Fruit fly (Drosophila melanogaster) whole organism, prepupa: ENCODE results near the gene CG33796.

Experiments
- Blimp-1 ChIP-seq: fragments of 200-800 bp; sonication (Bioruptor generic); optimal IDR thresholded peaks from 3 replicates; lab custom pipeline; 2017; ENCODE audit warnings: missing biosample characterization, missing genetic modification characterization, mild to moderate bottlenecking, moderate library complexity, missing genetic modification reagents
- CG10631 ChIP-seq: fragments of 200-800 bp; sonication (Bioruptor generic); optimal IDR thresholded peaks from 2 replicates; lab custom pipeline; 2016; ENCODE audit warnings: missing biosample characterization, missing genetic modification characterization
- CG10669 ChIP-seq: fragments of 200-800 bp; sonication (Bioruptor generic); optimal IDR thresholded peaks from 3 replicates; lab custom pipeline; 2018; ENCODE audit warnings: missing biosample characterization, mild to moderate bottlenecking, missing genetic modification characterization, moderate library complexity
- CG15336 ChIP-seq: fragments of 200-800 bp; sonication (Bioruptor generic); IDR thresholded peaks from 2 replicates; pipeline ENCODE4 v1.3.6; 2022; ENCODE audit warnings: missing biosample characterization, missing genetic modification characterization
- CG1621 ChIP-seq: fragments of 200-800 bp; sonication (Bioruptor generic); optimal IDR thresholded peaks from 3 replicates; lab custom pipeline; 2018; ENCODE audit warnings: missing biosample characterization, mild to moderate bottlenecking, missing genetic modification characterization
- CG16779 ChIP-seq: fragments of 200-800 bp; sonication (Bioruptor generic); optimal IDR thresholded peaks from 3 replicates; lab custom pipeline; 2017; ENCODE audit warnings: missing biosample characterization, mild to moderate bottlenecking, missing genetic modification characterization
- CG3032 ChIP-seq: fragments of 200-800 bp; optimal IDR thresholded peaks from 2 replicates; lab custom pipeline; 2019; ENCODE audit warnings: missing biosample characterization, mild to moderate bottlenecking, missing genetic modification characterization, moderate library complexity
- CG34406 ChIP-seq: fragments of 200-800 bp; sonication (Bioruptor generic); optimal IDR thresholded peaks from 3 replicates; lab custom pipeline; 2016; ENCODE audit warnings: missing biosample characterization, missing genetic modification characterization
- CG3919 ChIP-seq: fragments of 200-800 bp; sonication (Bioruptor generic); optimal IDR thresholded peaks from 3 replicates; lab custom pipeline; 2016; ENCODE audit warnings: missing biosample characterization, missing genetic modification characterization
- CG6163 ChIP-seq: fragments of 200-800 bp; sonication (Bioruptor generic); IDR thresholded peaks from 3 replicates; pipeline ENCODE4 v1.3.6; 2022; ENCODE audit warnings: missing biosample characterization, missing genetic modification characterization
- CG6276 ChIP-seq: fragments of 200-800 bp; sonication (Bioruptor generic); optimal IDR thresholded peaks from 2 replicates; lab custom pipeline; 2017; ENCODE audit warnings: missing biosample characterization, mild to moderate bottlenecking, missing genetic modification characterization
- CG6808 ChIP-seq: fragments of 200-800 bp; sonication (Bioruptor generic); optimal IDR thresholded peaks from 3 replicates; lab custom pipeline; 2017; ENCODE audit warnings: missing biosample characterization, missing genetic modification characterization, mild to moderate bottlenecking, moderate library complexity, missing genetic modification reagents
- CG6854 ChIP-seq: fragments of 200-800 bp; sonication (Bioruptor generic); optimal IDR thresholded peaks from 2 replicates; lab custom pipeline; 2017; ENCODE audit warnings: missing biosample characterization, mild to moderate bottlenecking, missing genetic modification characterization
- CG7368 ChIP-seq: fragments of 200-800 bp; sonication (Bioruptor generic); optimal IDR thresholded peaks from 3 replicates; lab custom pipeline; 2016; ENCODE audit warnings: missing biosample characterization, missing genetic modification characterization
- CG8119 ChIP-seq: fragments of 200-800 bp; sonication (Bioruptor generic); IDR thresholded peaks from 3 replicates; pipeline ENCODE4 v1.3.6; 2022; ENCODE audit warnings: missing biosample characterization, missing genetic modification characterization
- CG8319 ChIP-seq: fragments of 200-800 bp; sonication (Bioruptor generic); optimal IDR thresholded peaks from 3 replicates; lab custom pipeline; 2016; ENCODE audit warnings: missing biosample characterization, missing genetic modification characterization
- CG8632 ChIP-seq: fragments of 200-800 bp; sonication (Bioruptor generic); optimal IDR thresholded peaks from 3 replicates; lab custom pipeline; 2016; ENCODE audit warnings: missing biosample characterization, missing genetic modification characterization
- CG9139 ChIP-seq: fragments of 200-800 bp; sonication (Bioruptor generic); optimal IDR thresholded peaks from 3 replicates; lab custom pipeline; 2017; ENCODE audit warnings: missing biosample characterization, mild to moderate bottlenecking, missing genetic modification characterization
- Eip75B ChIP-seq: fragments of 200-800 bp; sonication (Bioruptor generic); optimal IDR thresholded peaks from 3 replicates; lab custom pipeline; 2016; ENCODE audit warnings: missing biosample characterization, missing genetic modification characterization
- Eip78C ChIP-seq: fragments of 200-800 bp; sonication (Bioruptor generic); peaks from one replicate; lab custom pipeline; 2016; ENCODE audit warnings: missing biosample characterization, missing genetic modification characterization
- Eip93F ChIP-seq: fragments of 200-800 bp; sonication (Bioruptor generic); optimal IDR thresholded peaks from 2 replicates; lab custom pipeline; 2016; ENCODE audit warnings: missing biosample characterization, mild to moderate bottlenecking, missing genetic modification characterization
- Ets96B ChIP-seq: fragments of 200-800 bp; optimal IDR thresholded peaks from 2 replicates; lab custom pipeline; 2019; ENCODE audit warnings: missing biosample characterization, mild to moderate bottlenecking, missing genetic modification characterization, moderate library complexity
- Hr38 ChIP-seq: sonication (Bioruptor generic); optimal IDR thresholded peaks from 2 replicates; lab custom pipeline; 2016; ENCODE audit warnings: missing biosample characterization, missing genetic modification characterization
- Hr39 ChIP-seq: fragments of 200-800 bp; sonication (Bioruptor generic); optimal IDR thresholded peaks from 2 replicates; lab custom pipeline; 2016; ENCODE audit warnings: missing biosample characterization, missing genetic modification characterization
- Hr4 ChIP-seq: fragments of 200-800 bp; sonication (Bioruptor generic); optimal IDR thresholded peaks from 3 replicates; lab custom pipeline; 2016; ENCODE audit warnings: missing biosample characterization, missing genetic modification characterization
- Met ChIP-seq: fragments of 200-800 bp; sonication (Bioruptor generic); optimal IDR thresholded peaks from 3 replicates; lab custom pipeline; 2016; ENCODE audit warnings: missing biosample characterization, missing genetic modification characterization
- OdsH ChIP-seq: fragments of 200-800 bp; sonication (Bioruptor generic); optimal IDR thresholded peaks from 3 replicates; lab custom pipeline; 2016; ENCODE audit warnings: missing biosample characterization, missing genetic modification characterization
- Smox ChIP-seq: fragments of 200-800 bp; sonication (Bioruptor generic); optimal IDR thresholded peaks from 3 replicates; lab custom pipeline; 2016; ENCODE audit warnings: missing biosample characterization, missing genetic modification characterization
- Sox102F ChIP-seq: fragments of 200-800 bp; sonication (Bioruptor generic); optimal IDR thresholded peaks from 2 replicates; lab custom pipeline; 2016; ENCODE audit warnings: missing biosample characterization, mild to moderate bottlenecking, missing genetic modification characterization
- Sox15 ChIP-seq: fragments of 200-800 bp; sonication (Bioruptor generic); optimal IDR thresholded peaks from 3 replicates; lab custom pipeline; 2016; ENCODE audit warnings: missing biosample characterization, missing genetic modification characterization
- achi ChIP-seq: fragments of 200-800 bp; sonication (Bioruptor generic); optimal IDR thresholded peaks from 3 replicates; lab custom pipeline; 2016; ENCODE audit warnings: missing biosample characterization, missing genetic modification characterization
- cyc ChIP-seq: fragments of 200-800 bp; sonication (Bioruptor generic); optimal IDR thresholded peaks from 3 replicates; lab custom pipeline; 2016; ENCODE audit warnings: missing biosample characterization, missing genetic modification characterization
- dsx ChIP-seq: fragments of 200-800 bp; optimal IDR thresholded peaks from 3 replicates; lab custom pipeline; 2019; ENCODE audit warnings: missing biosample characterization, mild to moderate bottlenecking, missing genetic modification characterization, moderate library complexity; ENCODE audit not compliant: poor library complexity, severe bottlenecking
- eg ChIP-seq: fragments of 200-800 bp; sonication (Bioruptor generic); IDR thresholded peaks from 3 replicates; pipeline ENCODE4 v1.3.6; 2022; ENCODE audit warnings: missing biosample characterization, missing genetic modification characterization
- esn ChIP-seq: fragments of 200-800 bp; sonication (Bioruptor generic); optimal IDR thresholded peaks from 2 replicates; lab custom pipeline; 2016; ENCODE audit warnings: missing biosample characterization, mild to moderate bottlenecking, missing genetic modification characterization, moderate library complexity
- fd59A ChIP-seq: fragments of 200-800 bp; sonication (Bioruptor generic); optimal IDR thresholded peaks from 2 replicates; lab custom pipeline; 2017; ENCODE audit warnings: missing biosample characterization, mild to moderate bottlenecking, missing genetic modification characterization, missing genetic modification reagents
- fkh ChIP-seq: fragments of 200-800 bp; sonication (Bioruptor generic); optimal IDR thresholded peaks from 3 replicates; lab custom pipeline; 2017; ENCODE audit warnings: missing biosample characterization, mild to moderate bottlenecking, missing genetic modification characterization, moderate library complexity
- lz ChIP-seq: fragments of 200-800 bp; sonication (Bioruptor generic); optimal IDR thresholded peaks from 3 replicates; lab custom pipeline; 2016; ENCODE audit warnings: missing biosample characterization, missing genetic modification characterization
- net ChIP-seq: fragments of 200-800 bp; sonication (Bioruptor generic); optimal IDR thresholded peaks from 3 replicates; lab custom pipeline; 2016; ENCODE audit warnings: missing biosample characterization, missing genetic modification characterization
- salr ChIP-seq, 2 experiments: fragments of 200-800 bp; sonication (Bioruptor generic); optimal IDR thresholded peaks; 3 replicates each; lab custom pipeline; 2016 to 2018; ENCODE audit warnings: missing biosample characterization in 2 of 2, missing genetic modification characterization in 2 of 2, mild to moderate bottlenecking in 1 of 2
- spab ChIP-seq: fragments of 200-800 bp; sonication (Bioruptor generic); optimal IDR thresholded peaks from 2 replicates; lab custom pipeline; 2017; ENCODE audit warnings: missing biosample characterization, mild to moderate bottlenecking, missing genetic modification characterization, missing genetic modification reagents
- ss ChIP-seq, 2 experiments: fragments of 200-800 bp; sonication (Bioruptor generic); optimal IDR thresholded peaks; 2 replicates in 1 of 2; 3 replicates in 1 of 2; lab custom pipeline; 2017 to 2018; ENCODE audit warnings: mild to moderate bottlenecking in 2 of 2, missing biosample characterization in 2 of 2, missing genetic modification characterization in 2 of 2, moderate library complexity in 1 of 2
- svp ChIP-seq: fragments of 200-800 bp; sonication (Bioruptor generic); peaks from one replicate; lab custom pipeline; 2016; ENCODE audit warnings: missing biosample characterization, missing genetic modification characterization
- topi ChIP-seq: fragments of 200-800 bp; sonication (Bioruptor generic); optimal IDR thresholded peaks from 3 replicates; lab custom pipeline; 2016; ENCODE audit warnings: missing biosample characterization, missing genetic modification characterization

The CG33796 gene

DNA sequence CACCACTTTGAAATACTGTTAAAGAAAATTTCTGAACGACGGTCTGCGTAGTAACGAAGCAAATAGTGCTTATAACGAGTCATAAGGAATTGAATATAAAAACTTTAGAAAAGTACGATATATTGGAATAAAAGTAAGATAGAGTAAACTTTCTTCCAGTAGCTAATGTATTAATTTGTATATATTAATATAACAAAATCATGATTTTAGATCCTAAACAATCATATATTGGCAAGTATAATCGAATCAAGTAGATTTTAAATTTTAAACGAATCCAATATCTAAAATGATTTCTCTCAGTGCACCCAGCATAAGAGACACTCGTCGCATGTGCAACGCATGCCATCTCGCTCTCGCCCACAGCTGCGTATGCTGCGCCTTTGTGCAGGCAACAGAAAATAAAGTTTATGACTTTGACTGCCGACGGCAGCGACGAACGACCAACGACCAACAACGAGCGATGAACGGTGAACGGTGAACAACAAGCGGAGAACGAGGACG, 11.5 kb upstream of the CG33796 start (continued):
- TF ChIP-seq CG3919 (peak; percentile 68), CG8319 (peak; percentile 86), CG15336 (GFP tag; lab: Robert Waterston, UW) (peak; percentile 75), eg (GFP tag; lab: Robert Waterston, UW) (peak; percentile 76), CG6163 (peak; percentile 83), CG8119 (GFP tag; lab: Robert Waterston, UW) (peak; percentile 83), CG6276 (GFP tag; lab: Kevin White, UChicago) (peak; percentile 71), fd59A (GFP tag; lab: Kevin White, UChicago) (peak; percentile 42), Met (GFP tag; lab: Kevin White, UChicago) (peak; percentile 61), salr (GFP tag; optimal IDR thresholded peaks at IDR 0.05; lab: Kevin White, UChicago) (peak; percentile 15 to 65), Hr4 (GFP tag; lab: Kevin White, UChicago) (peak; percentile 46), fkh (GFP tag; lab: Kevin White, UChicago) (no peak), CG3032 (tag; lab: Kevin White, UChicago) (peak; percentile 72), topi (peak; percentile 71), Smox (GFP tag; lab: Kevin White, UChicago) (peak; percentile 52), Sox15 (peak; percentile 28)

DNA sequence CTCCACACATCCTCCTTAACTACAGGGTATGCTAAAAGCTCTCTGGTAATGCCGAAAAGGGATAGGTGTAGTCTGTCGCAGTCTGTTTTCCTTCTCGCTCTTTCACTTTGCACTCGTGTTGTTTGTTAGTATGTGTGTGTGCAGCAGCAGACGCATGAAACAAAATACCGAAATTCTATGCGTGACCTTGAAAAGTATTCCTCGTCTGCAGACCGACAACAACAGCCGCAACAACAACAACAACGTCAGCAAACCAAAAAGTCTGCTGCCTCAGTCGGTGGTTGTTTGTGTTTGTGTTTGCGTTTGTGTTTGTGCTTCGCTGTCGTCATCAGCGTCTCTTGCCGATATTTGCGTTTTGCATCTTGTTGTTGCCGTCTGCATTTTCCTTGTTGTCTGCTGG, 8.5 kb upstream of the CG33796 start:
- TF ChIP-seq svp (GFP tag; lab: Kevin White, UChicago) (peak; percentile 76), ss (GFP tag; optimal IDR thresholded peaks at IDR 0.05; lab: Kevin White, UChicago) (peak; percentile 26 to 50), fkh (GFP tag; lab: Kevin White, UChicago) (peak; percentile 55), dsx (GFP tag; lab: Kevin White, UChicago) (peak; percentile 62), Hr39 (GFP tag; lab: Kevin White, UChicago) (peak; percentile 29), CG6163 (peak; percentile 56), CG16779 (tag; lab: Kevin White, UChicago) (no peak), CG6854 (peak; percentile 19), CG7368 (GFP tag; lab: Kevin White, UChicago) (no peak)

DNA sequence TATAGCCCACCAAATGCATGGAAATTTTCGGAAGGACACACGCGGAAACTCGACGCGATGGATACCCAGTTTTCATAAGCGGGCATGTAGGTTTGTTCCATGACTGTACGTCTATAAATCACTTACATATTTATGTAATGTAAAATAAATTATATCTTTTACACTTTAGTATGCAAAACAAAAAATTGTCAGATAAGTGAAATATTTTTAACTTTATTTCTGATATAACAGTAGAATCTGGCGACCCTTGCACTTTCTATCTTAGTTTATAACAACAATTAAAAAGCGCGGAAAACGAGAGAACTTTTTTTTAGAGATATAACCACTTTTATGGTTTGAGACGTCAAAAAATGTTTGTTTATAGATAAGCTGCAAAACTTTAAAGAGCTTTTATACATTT, 7.8 kb upstream of the CG33796 start:
- TF ChIP-seq Hr38 = no peak

DNA sequence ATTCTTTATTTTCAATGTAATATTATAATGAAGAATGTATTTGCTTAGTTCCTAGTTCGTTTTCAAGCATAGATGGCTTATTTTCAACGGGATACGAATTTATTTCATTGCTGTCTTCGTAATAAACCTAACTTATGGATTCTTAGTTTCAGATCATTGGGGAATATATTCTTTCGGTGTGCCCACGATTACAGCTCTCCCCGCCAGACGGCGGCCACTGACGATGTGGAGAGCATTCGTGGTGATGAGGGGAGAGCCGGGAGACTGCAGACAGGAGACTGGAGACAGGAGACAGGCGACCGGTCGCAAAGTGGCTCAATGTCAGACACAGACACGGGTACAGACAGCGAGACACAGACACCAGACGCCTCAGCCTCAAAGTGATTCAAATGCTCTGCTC, 7.4 kb upstream of the CG33796 start:
- TF ChIP-seq CG7368 (GFP tag; lab: Kevin White, UChicago) (peak; percentile 3), CG10669 (peak; percentile 43), CG6808 (peak; percentile 55), CG10631 (GFP tag; lab: Kevin White, UChicago) (peak; percentile 24), Smox (GFP tag; lab: Kevin White, UChicago) (no peak), CG6163 (peak; percentile 40; the same call in 1 of the 3 replicates), lz (GFP tag; lab: Kevin White, UChicago) (no peak), Blimp-1 (GFP tag; lab: Kevin White, UChicago) (peak; percentile 22), Hr39 (GFP tag; lab: Kevin White, UChicago) (no peak), CG9139 (GFP tag; lab: Kevin White, UChicago) (no peak), achi (peak; percentile 11), OdsH (GFP tag; lab: Kevin White, UChicago) (no peak), CG15336 (GFP tag; lab: Robert Waterston, UW) (no peak), CG1621 (tag; lab: Kevin White, UChicago) (no peak), ss (GFP tag; optimal IDR thresholded peaks at IDR 0.05; lab: Kevin White, UChicago) (peak in 1 of 2 experiments; percentile 22), cyc (GFP tag; lab: Kevin White, UChicago) (no peak), Eip93F (no peak), Sox102F (GFP tag; lab: Kevin White, UChicago) (peak; percentile 23), fd59A (GFP tag; lab: Kevin White, UChicago) (no peak), CG8319 (no peak), CG16779 (tag; lab: Kevin White, UChicago) (no peak), topi (peak; percentile 10), CG34406 (peak; percentile 0), Eip75B (GFP tag; lab: Kevin White, UChicago) (peak; percentile 4), svp (GFP tag; lab: Kevin White, UChicago) (peak; percentile 15), net (GFP tag; lab: Kevin White, UChicago) (no peak), spab (GFP tag; lab: Kevin White, UChicago) (peak; percentile 14), esn (GFP tag; lab: Kevin White, UChicago) (no peak), Hr4 (GFP tag; lab: Kevin White, UChicago) (no peak), Eip78C (GFP tag; lab: Kevin White, UChicago) (peak; percentile 79), Ets96B (peak; percentile 6), CG8632 (GFP tag; lab: Kevin White, UChicago) (peak; percentile 12), dsx (GFP tag; lab: Kevin White, UChicago) (peak; percentile 10)
